Worm (Caenorhabditis elegans) whole organism, L1 larva: ENCODE data around the gene K09C6.7.
"Not testable (repeated sequence)": the region's sequence is repeated elsewhere in the genome, so short reads cannot be mapped to it uniquely, and the experiment has no call there.

Source experiments
- F16B12.6 ChIP-seq: fragments of 150-350 bp; optimal IDR thresholded peaks from 2 replicates; lab custom pipeline; 2014; ENCODE audit warnings: missing biosample characterization, missing genetic modification characterization
- aha-1 ChIP-seq: fragments of 150-350 bp; optimal IDR thresholded peaks from 2 replicates; lab custom pipeline; 2014; ENCODE audit warnings: missing biosample characterization, missing genetic modification characterization
- blmp-1 ChIP-seq: fragments of 150-350 bp; optimal IDR thresholded peaks from 2 replicates; lab custom pipeline; 2014; ENCODE audit warnings: missing biosample characterization, missing genetic modification characterization
- ceh-8 ChIP-seq: fragments of 200-800 bp; sonication (Bioruptor generic); optimal IDR thresholded peaks from 2 replicates; lab custom pipeline; 2018; ENCODE audit warnings: mild to moderate bottlenecking, missing genetic modification characterization, moderate library complexity, missing compliant biosample characterization
- ces-1 ChIP-seq: fragments of 150-350 bp; optimal IDR thresholded peaks from 2 replicates; lab custom pipeline; 2014; ENCODE audit warnings: missing biosample characterization, missing genetic modification reagents, missing genetic modification characterization
- ets-5 ChIP-seq: fragments of 200-800 bp; sonication (Bioruptor generic); IDR thresholded peaks from 2 replicates; pipeline ENCODE4 v1.3.6; 2022; ENCODE audit warnings: missing genetic modification characterization, missing compliant biosample characterization
- fkh-10 ChIP-seq: sonication (generic microtip); optimal IDR thresholded peaks from 2 replicates; lab custom pipeline; 2017; ENCODE audit warnings: missing biosample characterization, missing genetic modification reagents, missing genetic modification characterization
- hlh-17 ChIP-seq: fragments of 200-800 bp; sonication (Bioruptor generic); optimal IDR thresholded peaks from 2 replicates; lab custom pipeline; 2018; ENCODE audit warnings: missing genetic modification characterization, mild to moderate bottlenecking, missing compliant biosample characterization, moderate library complexity, borderline replicate concordance
- hlh-4 ChIP-seq: sonication (generic microtip); optimal IDR thresholded peaks from 2 replicates; lab custom pipeline; 2016; ENCODE audit warnings: mild to moderate bottlenecking, missing genetic modification characterization, missing compliant biosample characterization
- isw-1 ChIP-seq: fragments of 200-800 bp; sonication (Bioruptor generic); IDR thresholded peaks from 2 replicates; pipeline ENCODE4 v1.3.6; 2022; ENCODE audit warnings: missing genetic modification characterization, missing compliant biosample characterization
- jun-1 ChIP-seq: fragments of 150-350 bp; optimal IDR thresholded peaks from 2 replicates; lab custom pipeline; 2014; ENCODE audit warnings: missing biosample characterization, missing genetic modification reagents, missing genetic modification characterization
- lin-39 ChIP-seq: fragments of 150-350 bp; optimal IDR thresholded peaks from 2 replicates; lab custom pipeline; 2014; ENCODE audit warnings: missing biosample characterization, missing genetic modification reagents, missing genetic modification characterization
- mep-1 ChIP-seq: fragments of 150-350 bp; optimal IDR thresholded peaks from 2 replicates; lab custom pipeline; 2014; ENCODE audit warnings: missing biosample characterization, missing genetic modification characterization
- nhr-11 ChIP-seq: fragments of 150-350 bp; optimal IDR thresholded peaks from 2 replicates; lab custom pipeline; 2014; ENCODE audit warnings: missing biosample characterization, missing genetic modification characterization
- nhr-12 ChIP-seq: sonication (generic microtip); optimal IDR thresholded peaks from 2 replicates; lab custom pipeline; 2017; ENCODE audit warnings: missing biosample characterization, missing genetic modification characterization
- nhr-19 ChIP-seq: fragments of 200-800 bp; sonication (Bioruptor generic); conservative IDR thresholded peaks from 2 replicates; pipeline ENCODE4 v1.3.6; 2022; ENCODE audit warnings: missing genetic modification characterization, missing compliant biosample characterization
- nhr-20 ChIP-seq: sonication (generic microtip); optimal IDR thresholded peaks from 2 replicates; lab custom pipeline; 2016; ENCODE audit warnings: mild to moderate bottlenecking, missing genetic modification characterization, missing compliant biosample characterization
- nhr-237 ChIP-seq: fragments of 150-350 bp; optimal IDR thresholded peaks from 2 replicates; lab custom pipeline; 2014; ENCODE audit warnings: missing biosample characterization, missing genetic modification characterization
- nhr-47 ChIP-seq: sonication (generic microtip); optimal IDR thresholded peaks from 2 replicates; lab custom pipeline; 2016; ENCODE audit warnings: mild to moderate bottlenecking, missing genetic modification characterization, moderate library complexity, missing compliant biosample characterization
- nhr-77 ChIP-seq: fragments of 150-350 bp; optimal IDR thresholded peaks from 2 replicates; lab custom pipeline; 2014; ENCODE audit warnings: missing biosample characterization, missing genetic modification characterization
- nhr-84 ChIP-seq: sonication (generic microtip); optimal IDR thresholded peaks from 2 replicates; lab custom pipeline; 2017; ENCODE audit warnings: missing biosample characterization, missing genetic modification characterization
- nhr-85 ChIP-seq: sonication (generic microtip); peaks from one replicate; lab custom pipeline; 2016; ENCODE audit warnings: missing genetic modification characterization, inconsistent platforms, missing compliant biosample characterization
- nhr-90 ChIP-seq: sonication (generic microtip); optimal IDR thresholded peaks from 2 replicates; lab custom pipeline; 2016; ENCODE audit warnings: mild to moderate bottlenecking, missing genetic modification characterization, missing compliant biosample characterization; ENCODE audit not compliant: poor library complexity
- rnt-1 ChIP-seq: sonication (generic microtip); optimal IDR thresholded peaks from 2 replicates; lab custom pipeline; 2016; ENCODE audit warnings: mild to moderate bottlenecking, missing genetic modification characterization, moderate library complexity, missing compliant biosample characterization
- snpc-4 ChIP-seq: fragments of 150-350 bp; optimal IDR thresholded peaks from 2 replicates; lab custom pipeline; 2014; ENCODE audit warnings: missing biosample characterization, missing genetic modification characterization
- sptf-1 ChIP-seq: fragments of 150-350 bp; optimal IDR thresholded peaks from 2 replicates; lab custom pipeline; 2014; ENCODE audit warnings: missing biosample characterization, missing genetic modification characterization
- swsn-7 ChIP-seq: sonication (generic microtip); optimal IDR thresholded peaks from 2 replicates; lab custom pipeline; 2016; ENCODE audit warnings: missing genetic modification characterization, missing compliant biosample characterization
- tlp-1 ChIP-seq: fragments of 150-350 bp; optimal IDR thresholded peaks from 2 replicates; lab custom pipeline; 2014; ENCODE audit warnings: missing biosample characterization, missing genetic modification characterization
- unc-130 ChIP-seq: fragments of 150-350 bp; optimal IDR thresholded peaks from 2 replicates; lab custom pipeline; 2017; ENCODE audit warnings: missing biosample characterization, missing genetic modification characterization, inconsistent platforms
- unc-30 ChIP-seq: sonication (generic microtip); optimal IDR thresholded peaks from 2 replicates; lab custom pipeline; 2017; ENCODE audit warnings: missing biosample characterization, missing genetic modification characterization
- unc-62 ChIP-seq: fragments of 150-350 bp; optimal IDR thresholded peaks from 2 replicates; lab custom pipeline; 2014; ENCODE audit warnings: missing biosample characterization, missing genetic modification reagents, missing genetic modification characterization
- unc-86 ChIP-seq: sonication (generic microtip); optimal IDR thresholded peaks from 2 replicates; lab custom pipeline; 2016; ENCODE audit warnings: missing genetic modification characterization, missing compliant biosample characterization
- vab-15 ChIP-seq: sonication (generic microtip); optimal IDR thresholded peaks from 2 replicates; lab custom pipeline; 2017; ENCODE audit warnings: missing genotype, mild to moderate bottlenecking, missing genetic modification characterization, missing compliant biosample characterization
- xbp-1 ChIP-seq: sonication (generic microtip); optimal IDR thresholded peaks from 2 replicates; lab custom pipeline; 2016; ENCODE audit warnings: missing genetic modification characterization, missing compliant biosample characterization
- zag-1 ChIP-seq: fragments of 150-350 bp; optimal IDR thresholded peaks from 2 replicates; lab custom pipeline; 2014; ENCODE audit warnings: missing biosample characterization, missing genetic modification characterization
- ztf-4 ChIP-seq: fragments of 150-350 bp; optimal IDR thresholded peaks from 2 replicates; lab custom pipeline; 2014; ENCODE audit warnings: missing biosample characterization, missing genetic modification characterization

K09C6.7 gene

DNA sequence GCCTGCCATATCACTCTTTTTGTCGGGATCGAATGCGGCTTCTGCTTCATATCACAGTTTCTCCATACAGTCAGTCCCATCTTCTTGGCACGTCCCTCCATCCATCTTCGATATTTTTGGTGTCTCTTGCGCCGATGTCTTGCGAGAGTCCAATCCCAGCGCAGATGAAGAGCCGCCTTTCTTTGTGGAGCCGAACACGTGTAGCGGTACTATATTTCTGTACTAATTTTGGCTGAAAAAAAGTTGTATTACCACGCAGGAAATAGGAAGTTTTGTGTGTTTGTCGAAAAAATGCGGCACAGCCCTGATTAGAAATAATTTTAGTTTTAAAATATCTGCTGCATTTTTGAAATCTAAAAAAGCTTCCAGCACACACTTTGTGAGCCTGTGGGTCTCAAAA lies 4.2 kb upstream of the K09C6.7 start, which contains the start of gene K09C6.8:
Gene K09C6.8 (minus strand): TSS at position 101 of the 400 bp plus-strand sequence.
- not testable (repeated sequence) for TF ChIP-seq nhr-20 (tag; lab: Kevin White, UChicago); unc-86; F16B12.6

DNA sequence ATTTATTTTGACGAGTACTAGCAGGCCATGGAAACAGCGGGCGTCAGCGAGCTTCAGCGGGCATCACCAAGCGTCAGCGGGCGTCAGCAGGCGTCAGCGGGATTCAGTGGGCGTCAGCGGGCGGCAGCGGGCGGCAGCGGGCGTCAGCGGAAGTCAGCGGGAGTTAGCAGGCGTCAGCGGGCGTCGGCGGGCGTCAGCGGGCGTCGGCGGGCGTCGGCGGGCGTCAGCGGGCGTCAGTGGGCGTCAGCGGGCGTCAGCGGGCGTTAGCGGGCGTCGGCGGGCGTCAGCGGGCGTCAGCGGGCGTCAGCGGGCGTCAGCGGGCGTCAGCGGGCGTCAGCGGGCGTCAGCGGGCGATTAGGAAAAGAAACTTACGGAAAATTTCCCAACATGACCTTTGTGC lies 3.7 kb upstream of the K09C6.7 start:
- no peak for TF ChIP-seq nhr-90
- TF ChIP-seq ceh-8 = peak; percentile 65
- no peak for TF ChIP-seq ces-1
- no peak for TF ChIP-seq nhr-47
- TF ChIP-seq sptf-1 (tag; lab: Kevin White, UChicago) = no peak
- no peak for TF ChIP-seq unc-130
- TF ChIP-seq nhr-84 (tag; lab: Kevin White, UChicago) = no peak
- TF ChIP-seq nhr-85 (tag; lab: Kevin White, UChicago) = no peak
- TF ChIP-seq ets-5 (GFP tag; lab: Robert Waterston, UW) = no peak

DNA sequence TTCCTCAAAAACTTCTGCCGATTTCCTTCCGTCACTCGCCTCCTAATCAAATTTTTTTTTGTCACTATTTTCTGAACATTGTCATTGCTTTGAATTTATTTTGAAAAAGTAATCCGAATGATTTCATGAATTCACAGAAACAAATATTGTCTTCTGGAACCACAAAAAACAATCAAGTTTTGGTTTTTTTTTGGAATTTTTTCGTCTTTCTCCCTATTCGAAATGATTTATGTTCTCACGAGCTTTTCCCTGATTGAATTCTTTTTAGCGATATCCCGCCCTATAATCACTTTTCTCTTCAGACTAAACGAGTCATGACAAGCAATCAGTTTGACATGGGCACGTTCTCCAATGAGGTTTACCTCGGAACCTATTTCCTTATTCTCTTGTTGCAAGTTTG lies 5.5 kb downstream of the K09C6.7 start, which contains the start of gene F41H8.1:
Gene F41H8.1 (plus strand): TSS at position 301 of the 400 bp plus-strand sequence.
- TF ChIP-seq ztf-4 (tag; lab: Kevin White, UChicago) = no peak
- TF ChIP-seq isw-1 (GFP tag; lab: Robert Waterston, UW) = no peak
- TF ChIP-seq nhr-19 (GFP tag; lab: Robert Waterston, UW) = no peak
- no peak for TF ChIP-seq F16B12.6
- no peak for TF ChIP-seq swsn-7 (tag; lab: Kevin White, UChicago)
- TF ChIP-seq nhr-12 = no peak
- TF ChIP-seq mep-1 = no peak
- TF ChIP-seq nhr-11 = no peak
- TF ChIP-seq unc-30 (tag; lab: Kevin White, UChicago) = no peak

DNA sequence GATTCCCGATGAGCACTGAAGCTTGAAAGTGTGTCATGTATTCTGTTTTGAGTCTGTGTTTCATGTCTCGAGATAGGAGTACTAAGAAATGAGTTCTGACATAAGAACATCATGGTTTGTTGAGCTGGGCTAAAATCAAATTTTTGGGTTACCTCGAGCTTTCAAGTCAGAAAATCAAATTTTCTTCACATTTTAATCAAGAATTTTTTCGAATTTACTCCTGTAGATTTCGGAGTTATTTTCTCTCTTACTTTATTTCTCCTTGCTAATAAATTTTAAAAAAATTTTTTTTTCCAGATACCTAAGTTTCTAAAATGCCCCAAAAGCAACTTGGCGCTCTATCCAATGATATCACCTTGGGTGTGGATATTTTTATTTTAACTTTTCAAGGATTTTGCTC lies 12.8 kb downstream of the K09C6.7 start, which contains the start of gene F41H8.2:
Gene F41H8.2 (plus strand): TSS at position 301 of the 400 bp plus-strand sequence.
- no peak for TF ChIP-seq aha-1
- no peak for TF ChIP-seq nhr-12
- no peak for TF ChIP-seq snpc-4 (tag; lab: Kevin White, UChicago)
- TF ChIP-seq hlh-17 (GFP tag; lab: Kevin White, UChicago) = no peak
- TF ChIP-seq tlp-1 (tag; lab: Kevin White, UChicago) = no peak
- no peak for TF ChIP-seq rnt-1 (tag; lab: Kevin White, UChicago)
- no peak for TF ChIP-seq isw-1 (GFP tag; lab: Robert Waterston, UW)
- TF ChIP-seq nhr-77 (tag; lab: Kevin White, UChicago) = no peak
- TF ChIP-seq fkh-10 (GFP tag; lab: Kevin White, UChicago) = no peak
- no peak for TF ChIP-seq lin-39 (tag; lab: Kevin White, UChicago)
- TF ChIP-seq, all 84 proteins: peak for 0

DNA sequence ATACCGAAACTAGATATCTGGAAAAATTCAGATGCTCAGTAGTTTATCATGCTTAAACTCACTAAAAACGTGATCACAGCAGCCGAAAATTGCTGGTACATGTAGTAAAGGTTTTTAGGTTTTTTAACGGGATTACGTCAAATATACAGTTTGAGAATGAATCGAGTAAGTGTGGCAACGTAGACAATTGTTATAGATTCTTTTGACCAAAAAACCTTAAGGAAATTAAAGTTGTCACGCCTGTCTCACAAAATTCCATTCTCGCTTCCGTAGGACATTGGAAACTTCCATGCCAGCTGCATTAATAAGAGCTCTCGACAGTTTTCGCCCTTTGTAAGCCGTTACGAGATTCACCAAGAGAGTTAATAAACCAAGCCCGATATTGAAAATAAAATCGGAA lies 16.0 kb downstream of the K09C6.7 start, which contains the start of gene srx-31:
Gene srx-31 (minus strand): TSS at position 101 of the 400 bp plus-strand sequence.
- not testable (repeated sequence) for TF ChIP-seq isw-1 (GFP tag; lab: Robert Waterston, UW); hlh-17 (GFP tag; lab: Kevin White, UChicago); snpc-4 (tag; lab: Kevin White, UChicago)

DNA sequence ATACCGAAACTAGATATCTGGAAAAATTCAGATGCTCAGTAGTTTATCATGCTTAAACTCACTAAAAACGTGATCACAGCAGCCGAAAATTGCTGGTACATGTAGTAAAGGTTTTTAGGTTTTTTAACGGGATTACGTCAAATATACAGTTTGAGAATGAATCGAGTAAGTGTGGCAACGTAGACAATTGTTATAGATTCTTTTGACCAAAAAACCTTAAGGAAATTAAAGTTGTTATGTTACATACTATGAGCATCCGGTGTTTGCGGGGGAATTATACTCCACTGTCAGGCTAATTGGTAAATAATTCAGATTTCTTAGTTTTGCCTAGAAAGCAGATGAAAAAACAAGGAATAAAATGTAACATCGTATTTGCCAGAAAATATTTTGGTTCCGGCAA lies 18.3 kb downstream of the K09C6.7 start, which contains the start of gene srx-32:
Gene srx-32 (minus strand): TSS at position 101 of the 400 bp plus-strand sequence.
- not testable (repeated sequence) for TF ChIP-seq zag-1 (tag; lab: Kevin White, UChicago); unc-130; blmp-1 (tag; lab: Kevin White, UChicago)
- TF ChIP-seq, all 84 proteins: peak for 0; not testable (repeated sequence) for 84

DNA sequence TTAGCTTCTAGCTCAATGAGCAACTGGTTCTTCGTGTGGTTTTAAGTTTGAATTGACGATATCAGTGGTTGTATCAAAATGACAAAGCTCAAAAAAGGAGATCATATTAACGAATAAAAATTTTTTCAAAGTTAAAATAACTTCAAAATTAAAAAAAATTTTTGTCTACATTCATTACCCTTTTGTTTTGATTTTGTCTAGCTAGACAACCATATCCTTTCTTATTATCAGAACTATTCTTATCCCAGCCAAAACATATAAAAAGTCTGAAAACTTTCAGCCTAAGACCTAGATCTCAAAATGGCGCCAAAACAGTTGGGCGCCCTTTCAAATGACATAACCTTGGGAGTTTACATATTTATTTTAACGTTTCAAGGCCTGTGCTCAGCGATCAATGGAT lies 21.7 kb downstream of the K09C6.7 start, which contains the start of gene R13D11.1:
Gene R13D11.1 (plus strand): TSS at position 301 of the 400 bp plus-strand sequence.
- TF ChIP-seq nhr-237 (tag; lab: Kevin White, UChicago) (no peak), xbp-1 (tag; lab: Kevin White, UChicago) (no peak), unc-62 (GFP tag; lab: Kevin White, UChicago) (no peak), aha-1 (no peak), vab-15 (no peak), jun-1 (tag; lab: Kevin White, UChicago) (no peak), hlh-4 (tag; lab: Kevin White, UChicago) (no peak), nhr-20 (tag; lab: Kevin White, UChicago) (no peak)
- TF ChIP-seq, all 84 proteins: peak for 0
